Worm (Caenorhabditis elegans): ENCODE measurements around the gene F54B11.8.
A peak's percentile ranks its signal among the peaks of the same experiment; 100 is the strongest.

Gene F54B11.8

DNA sequence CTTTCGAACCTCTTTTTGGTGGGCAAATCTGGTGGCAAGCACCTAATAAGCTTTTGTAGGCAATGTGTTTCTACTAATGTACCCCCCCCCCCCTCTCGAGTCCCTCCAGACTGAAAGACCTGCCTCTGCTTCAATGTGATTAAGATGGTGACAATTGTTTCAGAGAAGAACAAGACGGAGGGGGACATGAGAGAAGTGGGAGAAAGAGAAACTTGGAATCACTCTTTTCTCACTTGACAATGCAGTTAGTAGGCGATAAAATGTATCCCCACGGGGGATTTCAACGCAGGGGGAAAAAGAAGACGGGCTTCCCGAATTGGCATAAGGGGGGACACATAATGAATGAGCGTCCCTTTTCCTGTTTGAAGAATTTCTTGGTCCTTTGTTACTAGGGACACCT is 28.5 kb upstream of the F54B11.8 start:
- TF ChIP-seq sptf-1 (tag; optimal IDR thresholded peaks at IDR 0.05) (peak; percentile 17), ces-1 (GFP tag; optimal IDR thresholded peaks at IDR 0.05) (peak; percentile 79), ham-2 (GFP tag; optimal IDR thresholded peaks at IDR 0.05) (no peak)

DNA sequence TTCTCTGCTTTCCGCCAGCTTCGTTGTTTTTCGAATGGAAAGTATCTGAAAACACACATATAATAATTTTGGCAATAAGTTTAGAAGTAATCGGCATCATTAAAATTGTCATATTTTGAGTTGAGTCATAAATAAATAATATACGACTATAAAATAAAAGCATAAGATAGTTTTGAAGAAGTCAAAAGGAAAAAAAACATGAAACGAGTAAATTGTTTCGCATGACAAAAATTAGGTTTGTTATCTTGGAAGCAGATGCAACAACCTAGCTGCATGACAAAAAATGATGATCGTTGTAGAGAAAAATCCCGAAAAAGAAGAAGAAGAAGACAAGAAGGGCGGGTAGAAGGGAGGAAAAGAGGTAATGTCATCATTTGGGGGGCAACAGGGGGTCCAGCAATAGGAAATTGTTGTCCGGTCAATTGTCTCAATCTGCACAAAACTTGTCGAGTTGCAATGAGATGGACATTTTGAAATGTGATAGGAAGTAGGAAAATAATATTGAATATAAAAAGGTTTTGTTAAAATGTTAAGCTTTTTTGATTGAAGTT is 27.5 kb upstream of the F54B11.8 start, which contains the start of gene nlg-1:
Gene nlg-1, minus strand, starts transcription at position 51 of the 551 bp plus-strand sequence.
- TF ChIP-seq snpc-4 (tag; optimal IDR thresholded peaks at IDR 0.05) (no peak), ces-1 (GFP tag; optimal IDR thresholded peaks at IDR 0.05) (peak; percentile 77), mab-5 (tag; optimal IDR thresholded peaks at IDR 0.05) (no peak)

DNA sequence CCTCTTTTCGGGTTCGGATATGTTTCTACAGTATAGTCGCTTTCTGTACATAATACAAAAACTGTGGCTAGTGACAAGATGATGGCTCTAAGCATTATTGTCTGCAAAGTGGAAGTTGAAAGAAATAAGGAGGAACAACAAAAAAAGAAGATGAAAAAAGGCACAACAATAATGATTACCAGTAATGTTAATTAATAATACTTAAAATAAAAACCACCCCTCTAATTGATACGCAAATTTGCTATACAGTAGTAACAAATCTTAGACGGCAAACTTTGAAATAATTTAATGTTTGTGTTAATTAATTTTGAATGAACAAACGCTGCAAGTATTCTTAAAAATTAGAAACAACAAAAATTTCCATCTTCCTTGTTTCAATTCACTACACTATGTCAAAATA is 17.9 kb upstream of the F54B11.8 start, which contains the start of gene Y12A6A.1:
Gene Y12A6A.1, minus strand, starts transcription at position 101 of the 400 bp plus-strand sequence.
- TF ChIP-seq elt-3 (tag; optimal IDR thresholded peaks at IDR 0.05) (no peak), tbx-8 (GFP tag; optimal IDR thresholded peaks at IDR 0.05) (no peak), flh-1 (GFP tag; optimal IDR thresholded peaks at IDR 0.05) (no peak), mep-1 (tag; optimal IDR thresholded peaks at IDR 0.05) (no peak), unc-62 (GFP tag; optimal IDR thresholded peaks at IDR 0.05) (no peak), nhr-237 (tag; optimal IDR thresholded peaks at IDR 0.05) (no peak), nhr-12 (tag; optimal IDR thresholded peaks at IDR 0.05) (no peak), drap-1 (GFP tag; optimal IDR thresholded peaks at IDR 0.05) (no peak), nhr-28 (tag; optimal IDR thresholded peaks at IDR 0.05) (no peak)

DNA sequence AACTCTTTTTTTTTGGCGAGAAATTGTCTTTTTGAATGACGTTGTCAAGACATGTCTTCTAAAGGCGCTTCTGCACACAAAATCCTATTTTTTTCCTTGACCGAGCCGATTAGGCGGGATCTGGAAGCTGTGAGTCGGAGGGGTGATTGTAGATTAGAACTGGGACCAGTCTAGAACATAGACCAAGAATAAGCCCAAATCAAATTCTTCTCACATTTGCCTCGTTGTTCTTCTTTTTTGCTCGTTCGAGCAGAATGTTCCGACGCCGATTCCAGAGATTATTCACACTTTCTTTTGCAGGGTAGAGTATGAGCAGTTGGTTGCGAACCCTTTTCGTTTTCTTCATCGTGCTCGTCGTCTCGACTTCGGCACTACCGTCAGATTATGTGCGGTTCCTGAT is 14.8 kb upstream of the F54B11.8 start, which contains the start of gene nlp-53:
Gene nlp-53, plus strand, starts transcription at position 301 of the 400 bp plus-strand sequence.
- TF ChIP-seq elt-3 (tag; optimal IDR thresholded peaks at IDR 0.05) (no peak), zip-8 (tag; optimal IDR thresholded peaks at IDR 0.05) (no peak), ztf-11 (tag; optimal IDR thresholded peaks at IDR 0.05) (no peak), nhr-12 (tag; optimal IDR thresholded peaks at IDR 0.05) (no peak), pha-4 (tag; optimal IDR thresholded peaks at IDR 0.05) (no peak), snpc-4 (tag; optimal IDR thresholded peaks at IDR 0.05) (no peak), sem-2 (GFP tag; optimal IDR thresholded peaks at IDR 0.05) (no peak), elt-1 (tag; optimal IDR thresholded peaks at IDR 0.05; ENCODE audit: borderline replicate concordance, insufficient read depth) (no peak), nhr-76 (tag; optimal IDR thresholded peaks at IDR 0.05) (no peak), mls-2 (tag; optimal IDR thresholded peaks at IDR 0.05) (no peak), ceh-83 (GFP tag; optimal IDR thresholded peaks at IDR 0.05) (no peak), nhr-28 (tag; optimal IDR thresholded peaks at IDR 0.05) (no peak), nhr-2 (tag; optimal IDR thresholded peaks at IDR 0.05) (no peak), drap-1 (GFP tag; optimal IDR thresholded peaks at IDR 0.05) (no peak), unc-62 (GFP tag; optimal IDR thresholded peaks at IDR 0.05) (no peak), cnd-1 (tag; optimal IDR thresholded peaks at IDR 0.05) (no peak), ceh-43 (GFP tag; optimal IDR thresholded peaks at IDR 0.05) (no peak), lsy-2 (tag; optimal IDR thresholded peaks at IDR 0.05) (no peak), hlh-1 (tag; optimal IDR thresholded peaks at IDR 0.05) (no peak)

DNA sequence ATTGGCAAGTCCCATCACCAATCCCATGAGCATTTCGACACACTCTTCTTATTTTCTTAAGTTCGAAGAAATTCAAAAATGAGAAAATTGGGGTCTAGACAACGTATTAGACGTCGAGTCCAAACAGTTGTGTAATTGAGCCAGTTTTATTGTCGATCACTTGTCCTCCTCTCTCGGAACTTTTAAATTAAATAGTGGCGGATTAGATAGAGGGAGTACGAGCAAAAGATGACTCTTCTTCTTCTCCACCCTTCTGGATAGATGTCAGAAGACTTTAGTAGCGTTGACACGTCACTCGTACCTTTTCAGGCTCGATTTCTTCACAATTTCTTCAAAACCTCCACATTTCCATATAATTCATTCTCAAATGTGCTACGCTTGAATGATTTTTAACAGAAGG is 11.5 kb upstream of the F54B11.8 start:
- peak; percentile 35 for TF ChIP-seq ces-1 (GFP tag; optimal IDR thresholded peaks at IDR 0.05)
- no peak for TF ChIP-seq ztf-11 (tag; optimal IDR thresholded peaks at IDR 0.05)

DNA sequence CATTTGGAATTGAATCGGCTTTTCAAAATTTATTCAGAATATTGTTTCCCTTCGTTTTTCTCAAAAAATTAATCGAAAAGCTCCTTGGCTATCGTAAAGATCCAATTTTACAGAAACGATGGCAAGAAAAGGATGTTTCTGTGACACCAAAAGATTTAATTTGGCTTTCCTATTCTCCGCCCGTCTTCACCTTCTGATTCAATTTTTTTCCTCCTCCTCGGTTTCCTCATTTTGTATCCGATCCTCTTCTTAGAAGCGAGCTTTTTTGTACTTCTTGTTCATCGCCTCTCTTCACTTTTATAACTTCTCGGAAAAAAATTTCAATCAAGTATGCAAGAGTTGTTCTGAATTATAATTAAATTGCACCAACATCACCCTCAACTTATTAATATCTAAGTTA is 6.3 kb upstream of the F54B11.8 start:
- TF ChIP-seq ceh-39 (tag; optimal IDR thresholded peaks at IDR 0.05) (no peak), ces-1 (GFP tag; optimal IDR thresholded peaks at IDR 0.05) (peak; percentile 48)

DNA sequence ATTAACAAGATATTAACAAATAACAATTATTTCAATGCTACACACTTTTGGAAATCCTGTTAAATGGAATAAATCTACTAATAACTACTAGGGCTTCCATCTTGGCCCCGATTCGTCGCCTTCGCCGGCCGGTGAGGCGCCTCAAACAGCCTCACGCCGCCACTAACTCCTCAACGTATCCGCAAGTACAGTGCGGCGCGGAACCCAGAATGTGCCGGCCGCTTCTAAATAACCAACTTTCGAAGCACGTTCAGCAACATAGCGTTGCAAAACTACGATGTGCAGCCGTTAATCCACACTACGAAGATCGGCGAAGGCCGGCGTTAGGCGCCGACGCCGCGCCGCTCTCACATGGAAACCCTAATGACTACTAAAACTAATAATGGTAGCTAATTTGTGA is 2.1 kb upstream of the F54B11.8 start:
- TF ChIP-seq nhr-28 (tag; optimal IDR thresholded peaks at IDR 0.05) (no peak), nhr-12 (tag; optimal IDR thresholded peaks at IDR 0.05) (no peak), unc-62 (GFP tag; optimal IDR thresholded peaks at IDR 0.05) (no peak), nhr-237 (tag; optimal IDR thresholded peaks at IDR 0.05) (no peak), ceh-39 (tag; optimal IDR thresholded peaks at IDR 0.05) (no peak), hlh-1 (tag; optimal IDR thresholded peaks at IDR 0.05) (no peak)
